Fruit fly (Drosophila melanogaster) whole organism, embryonic: ENCODE data around the gene CG11898.

Source experiments
- Bteb2 ChIP-seq: fragments of 200-800 bp; sonication (Bioruptor generic); optimal IDR thresholded peaks from 2 replicates; lab custom pipeline; 2016; ENCODE audit warnings: missing biosample characterization, missing genetic modification characterization
- CG2875 ChIP-seq: fragments of 200-800 bp; sonication (Bioruptor generic); optimal IDR thresholded peaks from 2 replicates; lab custom pipeline; 2017; ENCODE audit warnings: missing biosample characterization, mild to moderate bottlenecking, missing genetic modification characterization, missing genetic modification reagents
- CG33557 ChIP-seq: fragments of 200-800 bp; sonication (Bioruptor generic); optimal IDR thresholded peaks from 2 replicates; lab custom pipeline; 2019; ENCODE audit warnings: missing biosample characterization, mild to moderate bottlenecking, missing genetic modification characterization, moderate library complexity
- HHEX ChIP-seq: fragments of 200-800 bp; sonication (Bioruptor generic); optimal IDR thresholded peaks from 3 replicates; lab custom pipeline; 2017; ENCODE audit warnings: missing biosample characterization, mild to moderate bottlenecking, missing genetic modification characterization, missing genetic modification reagents
- Mrtf ChIP-seq: fragments of 200-800 bp; sonication (Bioruptor generic); IDR thresholded peaks from 3 replicates; pipeline ENCODE4 v1.3.6; 2022; ENCODE audit warnings: missing biosample characterization, missing genetic modification characterization
- TFAM ChIP-seq: fragments of 200-800 bp; sonication (Bioruptor generic); optimal IDR thresholded peaks from 2 replicates; lab custom pipeline; 2017; ENCODE audit warnings: missing biosample characterization, missing genetic modification characterization, inconsistent platforms
- hb ChIP-seq: fragments of 200-800 bp; sonication (Bioruptor generic); IDR thresholded peaks from 3 replicates; pipeline ENCODE4 v1.3.6; 2022; ENCODE audit warnings: missing biosample characterization, missing genetic modification characterization; ENCODE audit not compliant: partially characterized antibody
- run ChIP-seq: fragments of 200-800 bp; sonication (Bioruptor generic); optimal IDR thresholded peaks from 3 replicates; lab custom pipeline; 2018; ENCODE audit warnings: missing biosample characterization, mild to moderate bottlenecking, missing genetic modification characterization
- shn ChIP-seq: fragments of 200-800 bp; sonication (Bioruptor generic); optimal IDR thresholded peaks from 3 replicates; lab custom pipeline; 2016; ENCODE audit warnings: missing biosample characterization, missing genetic modification characterization
- zf30C ChIP-seq: fragments of 200-800 bp; sonication (Bioruptor generic); optimal IDR thresholded peaks from 3 replicates; lab custom pipeline; 2018; ENCODE audit warnings: missing biosample characterization, mild to moderate bottlenecking, missing genetic modification characterization
- zfh1 ChIP-seq: fragments of 200-800 bp; sonication (Bioruptor generic); IDR thresholded peaks from 3 replicates; pipeline ENCODE4 v1.3.6; 2022; ENCODE audit warnings: missing biosample characterization, missing genetic modification characterization

dm6 chr3R:29190984-29191383, 25.5 kb downstream of the CG11898 start:
- TF ChIP-seq shn (GFP tag; lab: Kevin White, UChicago) (no peak), CG33557 (GFP tag; lab: Kevin White, UChicago) (no peak), zf30C (GFP tag; lab: Kevin White, UChicago) (no peak), Mrtf (GFP tag; lab: Robert Waterston, UW) (no peak), Bteb2 (no peak), HHEX (GFP tag; lab: Kevin White, UChicago) (no peak), hb (GFP tag; lab: Robert Waterston, UW) (no peak), run (tag; lab: Kevin White, UChicago) (no peak), TFAM (GFP tag; lab: Kevin White, UChicago) (no peak), zfh1 (GFP tag; lab: Robert Waterston, UW) (no peak), CG2875 (GFP tag; lab: Kevin White, UChicago) (no peak)
